Fruit fly (Drosophila melanogaster): Measurements from ENCODE around the gene Hk.

The Hk gene

dm6 chrX:10211128-10211914, 52.0 kb downstream of the Hk start (continued):
- peak; percentile 67 for TF ChIP-seq CG18599 (GFP tag; optimal IDR thresholded peaks at IDR 0.05)
- TF ChIP-seq CG2889 (GFP tag; IDR thresholded peaks at IDR 0.05): no peak
- TF ChIP-seq CG14667 (GFP tag; IDR thresholded peaks at IDR 0.05): no peak
- TF ChIP-seq CG9437 (GFP tag; optimal IDR thresholded peaks at IDR 0.05): peak; percentile 56
- TF ChIP-seq oc (tag; optimal IDR thresholded peaks at IDR 0.05): peak; percentile 7
- TF ChIP-seq CG3995 (GFP tag; optimal IDR thresholded peaks at IDR 0.05): peak; percentile 31
- peak; percentile 32 for TF ChIP-seq CG12155 (GFP tag; optimal IDR thresholded peaks at IDR 0.05)
- peak; percentile 89 for TF ChIP-seq sens (GFP tag)
- peak; percentile 31 for TF ChIP-seq disco-r (GFP tag; optimal IDR thresholded peaks at IDR 0.05)
- TF ChIP-seq Hmx (GFP tag; optimal IDR thresholded peaks at IDR 0.05): peak; percentile 19
- TF ChIP-seq Atf3 (GFP tag; optimal IDR thresholded peaks at IDR 0.05): peak; percentile 25
- peak; percentile 76 for TF ChIP-seq dmrt99B (tag; optimal IDR thresholded peaks at IDR 0.05)
- TF ChIP-seq maf-S (GFP tag; optimal IDR thresholded peaks at IDR 0.05): peak; percentile 40
- peak; percentile 35 for TF ChIP-seq scrt (GFP tag; optimal IDR thresholded peaks at IDR 0.05)
- peak; percentile 19; the same call in 1 of the 2 replicates for TF ChIP-seq CG17328 (GFP tag; IDR thresholded peaks at IDR 0.05)
- peak; percentile 61 for TF ChIP-seq lab (GFP tag; optimal IDR thresholded peaks at IDR 0.05)
- peak; percentile 9 for TF ChIP-seq CG2875 (GFP tag; optimal IDR thresholded peaks at IDR 0.05)
- TF ChIP-seq klu (GFP tag; IDR thresholded peaks at IDR 0.05): no peak; the same call in 1 of the 2 replicates
- TF ChIP-seq Hey (tag; optimal IDR thresholded peaks at IDR 0.05): no peak
- no peak for TF ChIP-seq CG10321 (GFP tag; IDR thresholded peaks at IDR 0.05)
- TF ChIP-seq CTCF (GFP tag; optimal IDR thresholded peaks at IDR 0.05): no peak
- peak; percentile 24 to 54 for TF ChIP-seq dpn (GFP tag; optimal IDR thresholded peaks at IDR 0.05)
- TF ChIP-seq CG3407 (GFP tag; optimal IDR thresholded peaks at IDR 0.05): peak; percentile 30
- no peak for TF ChIP-seq MESR4 (GFP tag; optimal IDR thresholded peaks at IDR 0.05)
- peak; percentile 22 for TF ChIP-seq pnt (GFP tag; optimal IDR thresholded peaks at IDR 0.05)
- TF ChIP-seq CG31224 (GFP tag; IDR thresholded peaks at IDR 0.05): no peak
- peak; percentile 64 to 73 for TF ChIP-seq bsh (GFP tag; optimal IDR thresholded peaks at IDR 0.05)
- peak; percentile 65 for TF ChIP-seq CG7556 (GFP tag; optimal IDR thresholded peaks at IDR 0.05)
- peak; percentile 39 for TF ChIP-seq CG16815 (GFP tag; optimal IDR thresholded peaks at IDR 0.05)
- no peak for TF ChIP-seq slou (GFP tag; optimal IDR thresholded peaks at IDR 0.05)
- no peak for TF ChIP-seq tx (GFP tag; optimal IDR thresholded peaks at IDR 0.05)
- TF ChIP-seq bcd (GFP tag; optimal IDR thresholded peaks at IDR 0.05): peak; percentile 53
- TF ChIP-seq CG3838 (GFP tag; optimal IDR thresholded peaks at IDR 0.05): no peak
- TF ChIP-seq eve (GFP tag; optimal IDR thresholded peaks at IDR 0.05): peak in 1 of 2 experiments; percentile 79
- TF ChIP-seq CG8290 (GFP tag; optimal IDR thresholded peaks at IDR 0.05): peak; percentile 11
- no peak for TF ChIP-seq CG8290 (tag; optimal IDR thresholded peaks at IDR 0.05)
- TF ChIP-seq fu2 (GFP tag; optimal IDR thresholded peaks at IDR 0.05): peak; percentile 15
- TF ChIP-seq Adf1 (GFP tag; IDR thresholded peaks at IDR 0.05): peak; percentile 95
- TF ChIP-seq Usf (GFP tag; optimal IDR thresholded peaks at IDR 0.05): peak; percentile 9
- TF ChIP-seq Oli (tag; optimal IDR thresholded peaks at IDR 0.05): peak; percentile 78
- peak; percentile 29 for TF ChIP-seq CG17568 (GFP tag; optimal IDR thresholded peaks at IDR 0.05)
- TF ChIP-seq Dek (tag; optimal IDR thresholded peaks at IDR 0.05): peak; percentile 73
- peak; percentile 65 for TF ChIP-seq vvl (GFP tag; IDR thresholded peaks at IDR 0.05)
- peak; percentile 67 for TF ChIP-seq Hsf (GFP tag; optimal IDR thresholded peaks at IDR 0.05)
- peak; percentile 45 for TF ChIP-seq CG6854 (GFP tag; optimal IDR thresholded peaks at IDR 0.05)
- peak; percentile 8 for TF ChIP-seq CG15011 (GFP tag; optimal IDR thresholded peaks at IDR 0.05)
- TF ChIP-seq CG7786 (GFP tag; optimal IDR thresholded peaks at IDR 0.05): peak; percentile 8
- TF ChIP-seq HHEX (GFP tag; optimal IDR thresholded peaks at IDR 0.05): peak; percentile 61
- TF ChIP-seq Dfd (GFP tag; optimal IDR thresholded peaks at IDR 0.05): no peak
- 0 out of 2 replicates have a peak, but pooled peaks have one; percentile 21 for TF ChIP-seq Rfx (GFP tag; IDR thresholded peaks at IDR 0.05)
- no peak for TF ChIP-seq Gug (GFP tag; IDR thresholded peaks at IDR 0.05)

All from whole organism, embryonic.